Fruit fly (Drosophila melanogaster) whole organism, embryonic: ENCODE results near the gene Dhc62B.

Experiments used
- Atf6 ChIP-seq: fragments of 200-800 bp; sonication (Bioruptor generic); IDR thresholded peaks from 2 replicates; pipeline ENCODE4 v1.3.6; 2022; ENCODE audit warnings: missing biosample characterization, missing genetic modification characterization
- Blimp-1 ChIP-seq: fragments of 200-800 bp; sonication (Bioruptor generic); optimal IDR thresholded peaks from 3 replicates; lab custom pipeline; 2018; ENCODE audit warnings: missing biosample characterization, missing genetic modification characterization, mild to moderate bottlenecking, moderate library complexity, missing genetic modification reagents
- BtbVII ChIP-seq: fragments of 200-800 bp; sonication (Bioruptor generic); optimal IDR thresholded peaks from 3 replicates; lab custom pipeline; 2017; ENCODE audit warnings: missing biosample characterization, mild to moderate bottlenecking, missing genetic modification characterization
- Bteb2 ChIP-seq: fragments of 200-800 bp; sonication (Bioruptor generic); optimal IDR thresholded peaks from 2 replicates; lab custom pipeline; 2016; ENCODE audit warnings: missing biosample characterization, missing genetic modification characterization
- CG1024 ChIP-seq: fragments of 200-800 bp; sonication (Bioruptor generic); IDR thresholded peaks from 2 replicates; pipeline ENCODE4 v1.3.6; 2022; ENCODE audit warnings: missing biosample characterization, missing genetic modification characterization
- CG11093 ChIP-seq: fragments of 200-800 bp; sonication (Bioruptor generic); IDR thresholded peaks from 3 replicates; pipeline ENCODE4 v1.3.6; 2022; ENCODE audit warnings: missing biosample characterization, missing genetic modification characterization
- CG12744 ChIP-seq: fragments of 200-800 bp; sonication (Bioruptor generic); optimal IDR thresholded peaks from 2 replicates; lab custom pipeline; 2016; ENCODE audit warnings: missing biosample characterization, missing genetic modification characterization
- CG14441 ChIP-seq: fragments of 200-800 bp; sonication (Bioruptor generic); IDR thresholded peaks from 2 replicates; pipeline ENCODE4 v1.3.6; 2022; ENCODE audit warnings: missing biosample characterization, missing genetic modification characterization
- CG14860 ChIP-seq: fragments of 200-800 bp; sonication (Bioruptor generic); IDR thresholded peaks from 3 replicates; pipeline ENCODE4 v1.3.6; 2022; ENCODE audit warnings: missing biosample characterization, missing genetic modification characterization; ENCODE audit not compliant: partially characterized antibody
- CG15479 ChIP-seq: fragments of 200-800 bp; sonication (Bioruptor generic); optimal IDR thresholded peaks from 3 replicates; lab custom pipeline; 2019; ENCODE audit warnings: missing biosample characterization, mild to moderate bottlenecking, missing genetic modification characterization, moderate library complexity
- CG1603 ChIP-seq: fragments of 200-800 bp; sonication (Bioruptor generic); optimal IDR thresholded peaks from 2 replicates; lab custom pipeline; 2019; ENCODE audit warnings: missing biosample characterization, mild to moderate bottlenecking, missing genetic modification characterization, moderate library complexity
- CG16815 ChIP-seq: fragments of 200-800 bp; sonication (Bioruptor generic); optimal IDR thresholded peaks from 3 replicates; lab custom pipeline; 2017; ENCODE audit warnings: missing biosample characterization, mild to moderate bottlenecking, missing genetic modification characterization
- CG17328 ChIP-seq: fragments of 200-800 bp; sonication (Bioruptor generic); IDR thresholded peaks from 2 replicates; pipeline ENCODE4 v1.3.6; 2022; ENCODE audit warnings: missing biosample characterization, missing genetic modification characterization
- CG30020 ChIP-seq: fragments of 200-800 bp; optimal IDR thresholded peaks from 2 replicates; lab custom pipeline; 2019; ENCODE audit warnings: missing biosample characterization, mild to moderate bottlenecking, missing genetic modification characterization, moderate library complexity
- CG34224 ChIP-seq: fragments of 200-800 bp; sonication (Bioruptor generic); IDR thresholded peaks from 3 replicates; pipeline ENCODE4 v1.3.6; 2022; ENCODE audit warnings: missing biosample characterization, missing genetic modification characterization; ENCODE audit not compliant: partially characterized antibody
- CG4707 ChIP-seq: fragments of 200-800 bp; sonication (Bioruptor generic); optimal IDR thresholded peaks from 2 replicates; lab custom pipeline; 2018; ENCODE audit warnings: missing biosample characterization, mild to moderate bottlenecking, missing genetic modification characterization, moderate library complexity
- CG6254 ChIP-seq: fragments of 200-800 bp; sonication (Bioruptor generic); optimal IDR thresholded peaks from 3 replicates; lab custom pipeline; 2017; ENCODE audit warnings: mild to moderate bottlenecking, missing biosample characterization, missing genetic modification reagents, missing genetic modification characterization
- CG7745 ChIP-seq: fragments of 200-800 bp; sonication (Bioruptor generic); optimal IDR thresholded peaks from 2 replicates; lab custom pipeline; 2018; ENCODE audit warnings: missing biosample characterization, mild to moderate bottlenecking, missing genetic modification characterization, moderate library complexity
- CG9609 ChIP-seq: fragments of 200-800 bp; sonication (Bioruptor generic); optimal IDR thresholded peaks from 3 replicates; lab custom pipeline; 2016; ENCODE audit warnings: missing biosample characterization, missing genetic modification characterization
- CG9817 ChIP-seq: fragments of 200-800 bp; sonication (Bioruptor generic); optimal IDR thresholded peaks from 2 replicates; lab custom pipeline; 2018; ENCODE audit warnings: missing biosample characterization, mild to moderate bottlenecking, missing genetic modification characterization, moderate library complexity
- D19A ChIP-seq: fragments of 200-800 bp; optimal IDR thresholded peaks from 3 replicates; lab custom pipeline; 2019; ENCODE audit warnings: missing biosample characterization, mild to moderate bottlenecking, missing genetic modification characterization, moderate library complexity
- Dad ChIP-seq: fragments of 200-800 bp; sonication (Bioruptor generic); optimal IDR thresholded peaks from 3 replicates; lab custom pipeline; 2016; ENCODE audit warnings: missing biosample characterization, missing genetic modification characterization
- Dip2 ChIP-seq: fragments of 200-800 bp; sonication (Bioruptor generic); IDR thresholded peaks from 2 replicates; pipeline ENCODE4 v1.3.6; 2022; ENCODE audit warnings: missing biosample characterization, missing genetic modification characterization
- E2f2 ChIP-seq: fragments of 200-800 bp; sonication (Bioruptor generic); IDR thresholded peaks from 2 replicates; pipeline ENCODE4 v1.3.6; 2022; ENCODE audit warnings: missing biosample characterization, missing genetic modification characterization
- Fer1 ChIP-seq: fragments of 200-800 bp; sonication (Bioruptor generic); optimal IDR thresholded peaks from 2 replicates; lab custom pipeline; 2017; ENCODE audit warnings: missing biosample characterization, mild to moderate bottlenecking, missing genetic modification characterization
- HmgD ChIP-seq: fragments of 200-800 bp; sonication (Bioruptor generic); optimal IDR thresholded peaks from 3 replicates; lab custom pipeline; 2016; ENCODE audit warnings: missing biosample characterization, missing genetic modification characterization
- Lpt ChIP-seq: fragments of >200 bp; optimal IDR thresholded peaks from 2 replicates; lab custom pipeline; 2018; ENCODE audit warnings: missing biosample characterization, missing genetic modification characterization
- NC2β ChIP-seq: fragments of 200-800 bp; sonication (Bioruptor generic); optimal IDR thresholded peaks from 2 replicates; lab custom pipeline; 2016; ENCODE audit warnings: missing biosample characterization, missing genetic modification characterization
- Nf-YA ChIP-seq: fragments of 200-800 bp; sonication (Bioruptor generic); IDR thresholded peaks from 2 replicates; pipeline ENCODE4 v1.3.6; 2022; ENCODE audit warnings: missing biosample characterization, missing genetic modification characterization
- NfI ChIP-seq: fragments of 200-800 bp; sonication (Bioruptor generic); optimal IDR thresholded peaks from 3 replicates; lab custom pipeline; 2018; ENCODE audit warnings: missing biosample characterization, mild to moderate bottlenecking, missing genetic modification characterization, moderate library complexity
- Rfx ChIP-seq: fragments of 200-800 bp; sonication (Bioruptor generic); IDR thresholded peaks from 2 replicates; pipeline ENCODE4 v1.3.6; 2022; ENCODE audit warnings: missing biosample characterization, missing genetic modification characterization
- Rx ChIP-seq: fragments of 200-800 bp; sonication (Bioruptor generic); IDR thresholded peaks from 2 replicates; pipeline ENCODE4 v1.3.6; 2022; ENCODE audit warnings: missing biosample characterization, missing genetic modification characterization
- Sry-β ChIP-seq: fragments of 200-800 bp; sonication (Bioruptor generic); optimal IDR thresholded peaks from 2 replicates; lab custom pipeline; 2018; ENCODE audit warnings: missing biosample characterization, mild to moderate bottlenecking, missing genetic modification characterization, moderate library complexity
- Sry-δ ChIP-seq: fragments of 200-800 bp; sonication (Bioruptor generic); optimal IDR thresholded peaks from 2 replicates; lab custom pipeline; 2016; ENCODE audit warnings: missing biosample characterization, missing genetic modification characterization
- amos ChIP-seq: fragments of 200-800 bp; sonication (Bioruptor generic); IDR thresholded peaks from 2 replicates; pipeline ENCODE4 v1.3.6; 2022; ENCODE audit warnings: missing biosample characterization, missing genetic modification characterization; ENCODE audit not compliant: partially characterized antibody
- cad ChIP-seq: fragments of >200 bp; optimal IDR thresholded peaks from 2 replicates; lab custom pipeline; 2017; ENCODE audit warnings: missing biosample characterization, missing genetic modification characterization
- chn ChIP-seq: fragments of 200-800 bp; sonication (Bioruptor generic); optimal IDR thresholded peaks from 2 replicates; lab custom pipeline; 2016; ENCODE audit warnings: missing biosample characterization, missing genetic modification characterization
- crc ChIP-seq: fragments of 200-800 bp; sonication (Bioruptor generic); optimal IDR thresholded peaks from 2 replicates; lab custom pipeline; 2016; ENCODE audit warnings: missing biosample characterization, missing genetic modification characterization
- crp ChIP-seq, 2 experiments: fragments of 200-800 bp; sonication (Bioruptor generic); optimal IDR thresholded peaks; 2 replicates in 1 of 2; 3 replicates in 1 of 2; lab custom pipeline; 2017; ENCODE audit warnings: missing biosample characterization in 2 of 2, missing genetic modification characterization in 2 of 2, mild to moderate bottlenecking in 1 of 2, moderate library complexity in 1 of 2
- fd102C ChIP-seq: fragments of 200-800 bp; sonication (Bioruptor generic); optimal IDR thresholded peaks from 2 replicates; lab custom pipeline; 2018; ENCODE audit warnings: missing biosample characterization, mild to moderate bottlenecking, missing genetic modification characterization, moderate library complexity
- gce ChIP-seq: fragments of 200-800 bp; sonication (Bioruptor generic); IDR thresholded peaks from 3 replicates; pipeline ENCODE4 v1.3.6; 2022; ENCODE audit warnings: missing biosample characterization, missing genetic modification characterization
- grn ChIP-seq: fragments of 200-800 bp; sonication (Bioruptor generic); optimal IDR thresholded peaks from 3 replicates; lab custom pipeline; 2017; ENCODE audit warnings: missing biosample characterization, missing genetic modification characterization
- her ChIP-seq: fragments of 200-800 bp; sonication (Bioruptor generic); optimal IDR thresholded peaks from 2 replicates; lab custom pipeline; 2016; ENCODE audit warnings: missing biosample characterization, missing genetic modification characterization
- knrl ChIP-seq: fragments of 200-800 bp; sonication (Bioruptor generic); IDR thresholded peaks from 3 replicates; pipeline ENCODE4 v1.3.6; 2022; ENCODE audit warnings: missing biosample characterization, missing genetic modification characterization; ENCODE audit not compliant: partially characterized antibody
- lab ChIP-seq: fragments of 200-800 bp; sonication (Bioruptor generic); optimal IDR thresholded peaks from 3 replicates; lab custom pipeline; 2017; ENCODE audit warnings: missing biosample characterization, missing genetic modification characterization, mild to moderate bottlenecking, moderate library complexity, missing genetic modification reagents
- otp ChIP-seq: fragments of 200-800 bp; sonication (Bioruptor generic); IDR thresholded peaks from 3 replicates; pipeline ENCODE4, ENCODE4 v1.3.6; 2022; ENCODE audit warnings: missing biosample characterization, missing genetic modification characterization
- p53 ChIP-seq: fragments of 200-800 bp; sonication (Bioruptor generic); optimal IDR thresholded peaks from 2 replicates; lab custom pipeline; 2016; ENCODE audit warnings: missing biosample characterization, missing genetic modification characterization
- repo ChIP-seq: fragments of 200-800 bp; sonication (Bioruptor generic); optimal IDR thresholded peaks from 2 replicates; lab custom pipeline; 2016; ENCODE audit warnings: missing biosample characterization, missing genetic modification characterization
- sens-2 ChIP-seq: fragments of 200-800 bp; sonication (Bioruptor generic); IDR thresholded peaks from 2 replicates; pipeline ENCODE4 v1.3.6; 2022; ENCODE audit warnings: missing biosample characterization, missing genetic modification characterization
- unc-4 ChIP-seq: fragments of 200-800 bp; sonication (Bioruptor generic); IDR thresholded peaks from 2 replicates; pipeline ENCODE4 v1.3.6; 2022; ENCODE audit warnings: missing biosample characterization, missing genetic modification characterization; ENCODE audit not compliant: partially characterized antibody
- vnd ChIP-seq: fragments of 200-800 bp; sonication (Bioruptor generic); IDR thresholded peaks from 3 replicates; pipeline ENCODE4 v1.3.6; 2022; ENCODE audit warnings: missing biosample characterization, missing genetic modification characterization; ENCODE audit not compliant: partially characterized antibody

Dhc62B gene

dm6 chr3L:1730873-1731272, 40.7 kb downstream of the Dhc62B start, which contains the start of gene drpr (continued):
- no peak for TF ChIP-seq CG15479
- TF ChIP-seq CG9817, result no peak
- peak; percentile 79 for TF ChIP-seq CG1603
- peak; percentile 14; the same call in 1 of the 2 replicates for TF ChIP-seq CG14441 (GFP tag; lab: Robert Waterston, UW)
- TF ChIP-seq grn (GFP tag; lab: Kevin White, UChicago), result no peak
- no peak for TF ChIP-seq Bteb2
- TF ChIP-seq p53 (GFP tag; lab: Kevin White, UChicago), result no peak
- TF ChIP-seq CG4707, result peak; percentile 54
- no peak for TF ChIP-seq unc-4
- TF ChIP-seq CG9609, result no peak
- TF ChIP-seq Sry-δ, result peak; percentile 32
- TF ChIP-seq Fer1, result peak; percentile 57
- no peak for TF ChIP-seq CG17328 (GFP tag; lab: Robert Waterston, UW)
- TF ChIP-seq Blimp-1, result no peak
- no peak for TF ChIP-seq vnd (GFP tag; lab: Robert Waterston, UW)
- TF ChIP-seq otp (GFP tag; lab: Robert Waterston, UW), result no peak
- TF ChIP-seq NfI (GFP tag; lab: Kevin White, UChicago), result peak; percentile 39
- peak; percentile 45; the same call in 1 of the 3 replicates for TF ChIP-seq knrl
- TF ChIP-seq cad (GFP tag; lab: Kevin White, UChicago), result no peak
- no peak for TF ChIP-seq CG1024 (GFP tag; lab: Robert Waterston, UW)
- TF ChIP-seq Dad, result no peak
- no peak for TF ChIP-seq Atf6 (GFP tag; lab: Robert Waterston, UW)
- no peak for TF ChIP-seq CG11093 (GFP tag; lab: Robert Waterston, UW)
- no peak for TF ChIP-seq fd102C (GFP tag; lab: Kevin White, UChicago)
- TF ChIP-seq CG30020 (tag; lab: Kevin White, UChicago), result peak; percentile 34
- peak; percentile 10 for TF ChIP-seq her (GFP tag; lab: Kevin White, UChicago)
- TF ChIP-seq amos (GFP tag; lab: Robert Waterston, UW), result peak; percentile 54; the same call in 1 of the 2 replicates
- no peak for TF ChIP-seq Dip2 (GFP tag; lab: Robert Waterston, UW)
- TF ChIP-seq Sry-β, result peak; percentile 48
- no peak for TF ChIP-seq Nf-YA (GFP tag; lab: Robert Waterston, UW)
- no peak for TF ChIP-seq CG16815 (GFP tag; lab: Kevin White, UChicago)
- TF ChIP-seq lab (GFP tag; lab: Kevin White, UChicago), result peak; percentile 49
- peak; percentile 10; the same call in 1 of the 2 replicates for TF ChIP-seq Rfx (GFP tag; lab: Robert Waterston, UW)
- TF ChIP-seq CG34224 (GFP tag; lab: Robert Waterston, UW), result no peak
- TF ChIP-seq sens-2 (GFP tag; lab: Robert Waterston, UW), result no peak
- peak; percentile 77 for TF ChIP-seq E2f2 (GFP tag; lab: Robert Waterston, UW)
- peak; percentile 26 for TF ChIP-seq D19A (tag; lab: Kevin White, UChicago)
- no peak for TF ChIP-seq CG6254
- TF ChIP-seq BtbVII (GFP tag; lab: Kevin White, UChicago), result peak; percentile 43
- TF ChIP-seq CG7745, result no peak
- TF ChIP-seq gce (GFP tag; lab: Robert Waterston, UW), result no peak
- no peak for TF ChIP-seq chn (GFP tag; lab: Kevin White, UChicago)
- peak; percentile 9 for TF ChIP-seq HmgD (GFP tag; lab: Kevin White, UChicago)
- no peak for TF ChIP-seq crp (GFP tag; optimal IDR thresholded peaks at IDR 0.05; lab: Kevin White, UChicago)
- no peak for TF ChIP-seq CG14860
- TF ChIP-seq repo, result no peak
- no peak for TF ChIP-seq Rx (GFP tag; lab: Robert Waterston, UW)
- TF ChIP-seq CG12744 (GFP tag; lab: Kevin White, UChicago), result no peak
- TF ChIP-seq Lpt, result no peak
- no peak for TF ChIP-seq crc
- no peak for TF ChIP-seq NC2β (GFP tag; lab: Kevin White, UChicago)
